Worm (Caenorhabditis elegans) whole organism, L1 larva: ENCODE results near the gene gcn-2.
"Not testable (repeated sequence)": the region's sequence is repeated elsewhere in the genome, so short reads cannot be mapped to it uniquely, and the experiment has no call there.

Experiments used
- C04F5.9 ChIP-seq: sonication (generic microtip); optimal IDR thresholded peaks from 2 replicates; lab custom pipeline; 2016; ENCODE audit warnings: missing genetic modification characterization, missing compliant biosample characterization
- C34B4.2 ChIP-seq: sonication (generic microtip); optimal IDR thresholded peaks from 2 replicates; lab custom pipeline; 2017; ENCODE audit warnings: mild to moderate bottlenecking, missing genetic modification characterization, missing compliant biosample characterization
- aha-1 ChIP-seq: fragments of 150-350 bp; optimal IDR thresholded peaks from 2 replicates; lab custom pipeline; 2014; ENCODE audit warnings: missing biosample characterization, missing genetic modification characterization
- blmp-1 ChIP-seq: fragments of 150-350 bp; optimal IDR thresholded peaks from 2 replicates; lab custom pipeline; 2014; ENCODE audit warnings: missing biosample characterization, missing genetic modification characterization
- ceh-63 ChIP-seq: fragments of 200-800 bp; sonication (Bioruptor generic); optimal IDR thresholded peaks from 2 replicates; lab custom pipeline; 2018; ENCODE audit warnings: mild to moderate bottlenecking, missing genetic modification characterization, missing compliant biosample characterization
- ceh-8 ChIP-seq: fragments of 200-800 bp; sonication (Bioruptor generic); optimal IDR thresholded peaks from 2 replicates; lab custom pipeline; 2018; ENCODE audit warnings: mild to moderate bottlenecking, missing genetic modification characterization, moderate library complexity, missing compliant biosample characterization
- ceh-90 ChIP-seq: sonication (generic microtip); optimal IDR thresholded peaks from 2 replicates; lab custom pipeline; 2016; ENCODE audit warnings: missing genetic modification characterization, missing compliant biosample characterization
- efl-1 ChIP-seq, 4 experiments: fragments of 150-350 bp; optimal IDR thresholded peaks in 3 of 4; peaks in 1 of 4; 1 replicate in 1 of 4; 2 replicates in 3 of 4; lab custom pipeline; 2014; ENCODE audit warnings: missing biosample characterization in 2 of 4, missing genetic modification characterization in 2 of 4, missing genetic modification reagents in 2 of 4
- efl-3 ChIP-seq: fragments of 200-800 bp; sonication (Bioruptor generic); optimal IDR thresholded peaks from 2 replicates; lab custom pipeline; 2018; ENCODE audit warnings: mild to moderate bottlenecking, missing genetic modification characterization, missing compliant biosample characterization
- elt-3 ChIP-seq, 6 experiments: fragments of 150-350 bp in 1 of 6; sonication (generic microtip); optimal IDR thresholded peaks; 2 replicates each; lab custom pipeline; 2017 to 2018; ENCODE audit warnings: missing biosample characterization in 6 of 6, missing genetic modification characterization in 6 of 6, inconsistent platforms in 1 of 6
- ets-5 ChIP-seq: fragments of 200-800 bp; sonication (Bioruptor generic); IDR thresholded peaks from 2 replicates; pipeline ENCODE4 v1.3.6; 2022; ENCODE audit warnings: missing genetic modification characterization, missing compliant biosample characterization
- fkh-4 ChIP-seq: sonication (generic microtip); optimal IDR thresholded peaks from 2 replicates; lab custom pipeline; 2016; ENCODE audit warnings: missing compliant biosample characterization, missing genetic modification characterization, borderline replicate concordance
- fos-1 ChIP-seq: fragments of 150-350 bp; optimal IDR thresholded peaks from 2 replicates; lab custom pipeline; 2014; ENCODE audit warnings: missing biosample characterization, missing genetic modification characterization
- hpl-2 ChIP-seq: fragments of 150-350 bp; optimal IDR thresholded peaks from 2 replicates; lab custom pipeline; 2014; ENCODE audit warnings: missing biosample characterization, missing genetic modification reagents, missing genetic modification characterization
- irx-1 ChIP-seq: sonication (generic microtip); optimal IDR thresholded peaks from 2 replicates; lab custom pipeline; 2016; ENCODE audit warnings: missing genetic modification characterization, missing compliant biosample characterization
- lin-13 ChIP-seq: fragments of 150-350 bp; optimal IDR thresholded peaks from 2 replicates; lab custom pipeline; 2014; ENCODE audit warnings: missing biosample characterization, missing genetic modification reagents, missing genetic modification characterization
- lin-14 ChIP-seq: fragments of 200-800 bp; sonication (Bioruptor generic); optimal IDR thresholded peaks from 2 replicates; lab custom pipeline; 2018; ENCODE audit warnings: mild to moderate bottlenecking, missing genetic modification characterization, moderate library complexity, missing compliant biosample characterization
- lin-39 ChIP-seq: fragments of 150-350 bp; optimal IDR thresholded peaks from 2 replicates; lab custom pipeline; 2014; ENCODE audit warnings: missing biosample characterization, missing genetic modification reagents, missing genetic modification characterization
- lsy-2 ChIP-seq, 2 experiments: fragments of 150-350 bp; optimal IDR thresholded peaks; 2 replicates each; lab custom pipeline; 2014; ENCODE audit warnings: missing biosample characterization in 2 of 2, missing genetic modification characterization in 2 of 2
- mab-9 ChIP-seq: fragments of 200-800 bp; sonication (Bioruptor generic); IDR thresholded peaks from 2 replicates; pipeline ENCODE4 v1.3.6; 2022; ENCODE audit warnings: missing genetic modification reagents, missing genetic modification characterization, missing compliant biosample characterization
- nhr-28 ChIP-seq: fragments of 150-350 bp; optimal IDR thresholded peaks from 2 replicates; lab custom pipeline; 2014; ENCODE audit warnings: missing biosample characterization, missing genetic modification characterization
- nhr-71 ChIP-seq: sonication (generic microtip); optimal IDR thresholded peaks from 2 replicates; lab custom pipeline; 2016; ENCODE audit warnings: mild to moderate bottlenecking, missing genetic modification characterization, moderate library complexity, missing compliant biosample characterization
- nhr-84 ChIP-seq: sonication (generic microtip); optimal IDR thresholded peaks from 2 replicates; lab custom pipeline; 2017; ENCODE audit warnings: missing biosample characterization, missing genetic modification characterization
- nhr-85 ChIP-seq: sonication (generic microtip); peaks from one replicate; lab custom pipeline; 2016; ENCODE audit warnings: missing genetic modification characterization, inconsistent platforms, missing compliant biosample characterization
- pag-3 ChIP-seq: sonication (generic microtip); optimal IDR thresholded peaks from 2 replicates; lab custom pipeline; 2017; ENCODE audit warnings: missing genetic modification characterization, mild to moderate bottlenecking, missing compliant biosample characterization, antibody characterized with exemption, borderline replicate concordance; ENCODE audit not compliant: insufficient read depth
- pax-3 ChIP-seq: fragments of 200-800 bp; sonication (Bioruptor generic); optimal IDR thresholded peaks from 2 replicates; lab custom pipeline; 2018; ENCODE audit warnings: mild to moderate bottlenecking, missing genetic modification characterization, moderate library complexity, missing compliant biosample characterization
- rnt-1 ChIP-seq: sonication (generic microtip); optimal IDR thresholded peaks from 2 replicates; lab custom pipeline; 2016; ENCODE audit warnings: mild to moderate bottlenecking, missing genetic modification characterization, moderate library complexity, missing compliant biosample characterization
- snpc-4 ChIP-seq: fragments of 150-350 bp; optimal IDR thresholded peaks from 2 replicates; lab custom pipeline; 2014; ENCODE audit warnings: missing biosample characterization, missing genetic modification characterization
- snu-23 ChIP-seq: sonication (generic microtip); optimal IDR thresholded peaks from 2 replicates; lab custom pipeline; 2016; ENCODE audit warnings: missing genetic modification characterization, missing compliant biosample characterization
- sptf-1 ChIP-seq: fragments of 150-350 bp; optimal IDR thresholded peaks from 2 replicates; lab custom pipeline; 2014; ENCODE audit warnings: missing biosample characterization, missing genetic modification characterization
- swsn-7 ChIP-seq: sonication (generic microtip); optimal IDR thresholded peaks from 2 replicates; lab custom pipeline; 2016; ENCODE audit warnings: missing genetic modification characterization, missing compliant biosample characterization
- tlp-1 ChIP-seq: fragments of 150-350 bp; optimal IDR thresholded peaks from 2 replicates; lab custom pipeline; 2014; ENCODE audit warnings: missing biosample characterization, missing genetic modification characterization
- unc-130 ChIP-seq: fragments of 150-350 bp; optimal IDR thresholded peaks from 2 replicates; lab custom pipeline; 2017; ENCODE audit warnings: missing biosample characterization, missing genetic modification characterization, inconsistent platforms
- xbp-1 ChIP-seq: sonication (generic microtip); optimal IDR thresholded peaks from 2 replicates; lab custom pipeline; 2016; ENCODE audit warnings: missing genetic modification characterization, missing compliant biosample characterization
- zip-4 ChIP-seq: fragments of 200-800 bp; sonication (Bioruptor generic); optimal IDR thresholded peaks from 2 replicates; lab custom pipeline; 2018; ENCODE audit warnings: mild to moderate bottlenecking, missing genetic modification characterization, moderate library complexity, missing compliant biosample characterization
- ztf-11 ChIP-seq, 2 experiments: sonication (generic microtip); optimal IDR thresholded peaks; 2 replicates each; lab custom pipeline; 2016 to 2017; ENCODE audit warnings: missing genetic modification characterization in 2 of 2, missing biosample characterization in 1 of 2, missing compliant biosample characterization in 1 of 2
- ztf-4 ChIP-seq: fragments of 150-350 bp; optimal IDR thresholded peaks from 2 replicates; lab custom pipeline; 2014; ENCODE audit warnings: missing biosample characterization, missing genetic modification characterization

Gene gcn-2

ce11 chrII:13043433-13044054 lies 40.4 kb upstream of the gcn-2 start, which contains the start of gene puf-6:
puf-6 (minus strand) TSS chrII:13043445.
- TF ChIP-seq xbp-1 (tag; lab: Kevin White, UChicago); mab-9 (GFP tag; lab: Robert Waterston, UW); ceh-8: not testable (repeated sequence)

ce11 chrII:13047106-13047505 lies 36.9 kb upstream of the gcn-2 start, which contains the start of gene F42G4.7:
F42G4.7 (minus strand) TSS chrII:13047290.
- TF ChIP-seq zip-4; nhr-84 (tag; lab: Kevin White, UChicago); C34B4.2 (tag; lab: Kevin White, UChicago): not testable (repeated sequence)
- TF ChIP-seq, all 84 proteins: peak for 0; not testable (repeated sequence) for 84

- not testable (repeated sequence) for TF ChIP-seq hpl-2 (GFP tag; lab: Kevin White, UChicago); ztf-4 (tag; lab: Kevin White, UChicago); lin-39 (tag; lab: Kevin White, UChicago)
- TF ChIP-seq, all 84 proteins: peak for 0; not testable (repeated sequence) for 84
These were observed 36.4 kb upstream of the gcn-2 start, which contains the start of gene F42G4.2 for ce11 chrII:13047609-13048008. F42G4.2 (plus strand) TSS chrII:13047909.

- TF ChIP-seq swsn-7 (tag; lab: Kevin White, UChicago) (no peak), sptf-1 (no peak), ceh-63 (GFP tag; lab: Kevin White, UChicago) (no peak), ztf-11 (tag; optimal IDR thresholded peaks at IDR 0.05; lab: Kevin White, UChicago) (no peak), snpc-4 (tag; lab: Kevin White, UChicago) (peak; percentile 47)
These were observed 33.9 kb upstream of the gcn-2 start for ce11 chrII:13050050-13050449.

ce11 chrII:13053443-13053842 lies 30.5 kb upstream of the gcn-2 start:
- TF ChIP-seq blmp-1 (peak; percentile 98), ceh-90 (tag; lab: Kevin White, UChicago) (no peak), efl-3 (GFP tag; lab: Kevin White, UChicago) (no peak)

- TF ChIP-seq pag-3 (tag; lab: Kevin White, UChicago) (peak; percentile 79), efl-1 (optimal IDR thresholded peaks at IDR 0.05; lab: Kevin White, UChicago) (no peak), efl-1 (GFP tag; optimal IDR thresholded peaks at IDR 0.05 in 1 of 2; lab: Kevin White, UChicago) (peak in 1 of 2 experiments; percentile 64), fkh-4 (no peak), rnt-1 (tag; lab: Kevin White, UChicago) (peak; percentile 37), lin-14 (GFP tag; lab: Kevin White, UChicago) (peak; percentile 65)
These were observed 27.4 kb upstream of the gcn-2 start, which contains the start of gene zyx-1 for ce11 chrII:13056580-13056979. zyx-1 (plus strand) TSS chrII:13056910.

- TF ChIP-seq efl-1 (optimal IDR thresholded peaks at IDR 0.05; lab: Kevin White, UChicago) (no peak), efl-1 (GFP tag; optimal IDR thresholded peaks at IDR 0.05 in 1 of 2; lab: Kevin White, UChicago) (peak in 1 of 2 experiments; percentile 62), snu-23 (GFP tag; lab: Kevin White, UChicago) (no peak)
These were observed 24.8 kb upstream of the gcn-2 start for ce11 chrII:13059196-13059595.

- TF ChIP-seq C04F5.9 (tag; lab: Kevin White, UChicago): no peak
- no peak for TF ChIP-seq pax-3 (tag; lab: Kevin White, UChicago)
- TF ChIP-seq elt-3 (tag; optimal IDR thresholded peaks at IDR 0.05; lab: Kevin White, UChicago): peak in 1 of 6 experiments; percentile 5
- no peak for TF ChIP-seq swsn-7 (tag; lab: Kevin White, UChicago)
- TF ChIP-seq aha-1: no peak
- TF ChIP-seq snpc-4 (tag; lab: Kevin White, UChicago): no peak
- TF ChIP-seq irx-1 (tag; lab: Kevin White, UChicago): no peak
- TF ChIP-seq nhr-85 (tag; lab: Kevin White, UChicago): no peak
- TF ChIP-seq lin-13: no peak
- no peak for TF ChIP-seq ets-5 (GFP tag; lab: Robert Waterston, UW)
- no peak for TF ChIP-seq fos-1 (tag; lab: Kevin White, UChicago)
- peak; percentile 43 for TF ChIP-seq unc-130 (tag; lab: Kevin White, UChicago)
- no peak for TF ChIP-seq tlp-1 (tag; lab: Kevin White, UChicago)
- TF ChIP-seq lsy-2 (tag; optimal IDR thresholded peaks at IDR 0.05; lab: Kevin White, UChicago): peak; percentile 17 to 44
- TF ChIP-seq nhr-71 (tag; lab: Kevin White, UChicago): peak; percentile 70
- no peak for TF ChIP-seq fkh-4
- no peak for TF ChIP-seq nhr-28 (tag; lab: Kevin White, UChicago)
These were observed 18.7 kb upstream of the gcn-2 start for ce11 chrII:13065251-13065650.
